Worm (Caenorhabditis elegans) whole organism, early embryonic: ENCODE data around the gene itm-2.

Source experiments
- B0310.2 ChIP-seq: sonication (generic microtip); optimal IDR thresholded peaks from 2 replicates; lab custom pipeline; 2016; ENCODE audit warnings: mild to moderate bottlenecking, missing genetic modification characterization, missing compliant biosample characterization
- F13C5.2 ChIP-seq: sonication (generic microtip); optimal IDR thresholded peaks from 2 replicates; lab custom pipeline; 2017; ENCODE audit warnings: mild to moderate bottlenecking, missing genetic modification characterization, inconsistent platforms, missing compliant biosample characterization
- ama-1 ChIP-seq: fragments of 150-350 bp; optimal IDR thresholded peaks from 2 replicates; lab custom pipeline; 2014
- ceh-36 ChIP-seq: sonication (generic microtip); optimal IDR thresholded peaks from 2 replicates; lab custom pipeline; 2016; ENCODE audit warnings: missing genetic modification characterization, inconsistent platforms, missing compliant biosample characterization
- ets-7 ChIP-seq: sonication (generic microtip); optimal IDR thresholded peaks from 2 replicates; lab custom pipeline; 2016; ENCODE audit warnings: missing genotype, missing genetic modification characterization, missing compliant biosample characterization
- hmbx-1 ChIP-seq: sonication (generic microtip); optimal IDR thresholded peaks from 2 replicates; lab custom pipeline; 2016; ENCODE audit warnings: mild to moderate bottlenecking, missing genetic modification characterization, missing compliant biosample characterization
- hnd-1 ChIP-seq: sonication (generic microtip); optimal IDR thresholded peaks from 2 replicates; lab custom pipeline; 2016; ENCODE audit warnings: missing genetic modification characterization, missing compliant biosample characterization
- pes-1 ChIP-seq: fragments of 200-800 bp; sonication (Bioruptor generic); IDR thresholded peaks from 2 replicates; pipeline ENCODE4 v1.3.6; 2022; ENCODE audit warnings: missing genetic modification reagents, missing genetic modification characterization, missing compliant biosample characterization
- tra-4 ChIP-seq: sonication (generic microtip); optimal IDR thresholded peaks from 2 replicates; lab custom pipeline; 2017; ENCODE audit warnings: missing genetic modification characterization, missing compliant biosample characterization

- TF ChIP-seq hnd-1 (tag; lab: Kevin White, UChicago) (no peak), B0310.2 (no peak), ama-1 (lab: Kevin White, UChicago) (no peak), tra-4 (no peak), pes-1 (GFP tag; lab: Robert Waterston, UW) (no peak), F13C5.2 (tag; lab: Kevin White, UChicago) (no peak), ets-7 (tag; lab: Kevin White, UChicago) (no peak), ceh-36 (no peak), hmbx-1 (no peak)
Measured at ce11 chrX:5450773-5451447, 5.9 kb downstream of the itm-2 start, which contains the start of gene C25F6.6.
